Worm (Caenorhabditis elegans) whole organism, L3 larva: ENCODE measurements around the gene K11D12.7.

ENCODE experiments used
- R02D3.7 ChIP-seq: fragments of 150-350 bp; optimal IDR thresholded peaks from 2 replicates; lab custom pipeline; 2014; ENCODE audit warnings: missing biosample characterization, missing genetic modification characterization
- ZK546.5 ChIP-seq: sonication (generic microtip); optimal IDR thresholded peaks from 2 replicates; lab custom pipeline; 2017; ENCODE audit warnings: missing biosample characterization, missing genetic modification characterization
- aly-2 ChIP-seq: fragments of 150-350 bp; optimal IDR thresholded peaks from 2 replicates; lab custom pipeline; 2014; ENCODE audit warnings: missing biosample characterization, missing genetic modification characterization
- ama-1 ChIP-seq: fragments of 150-350 bp; optimal IDR thresholded peaks from 2 replicates; lab custom pipeline; 2018
- ceh-16 ChIP-seq: sonication (generic microtip); optimal IDR thresholded peaks from 2 replicates; lab custom pipeline; 2017; ENCODE audit warnings: missing biosample characterization, missing genetic modification characterization
- ceh-28 ChIP-seq: fragments of 150-350 bp; optimal IDR thresholded peaks from 2 replicates; lab custom pipeline; 2014; ENCODE audit warnings: missing biosample characterization, missing genetic modification reagents, missing genetic modification characterization
- ceh-82 ChIP-seq: fragments of 150-350 bp; optimal IDR thresholded peaks from 2 replicates; lab custom pipeline; 2014; ENCODE audit warnings: missing biosample characterization, missing genetic modification characterization
- ceh-9 ChIP-seq: sonication (generic microtip); optimal IDR thresholded peaks from 2 replicates; lab custom pipeline; 2018; ENCODE audit warnings: missing biosample characterization, missing genetic modification characterization
- daf-12 ChIP-seq: fragments of 150-350 bp; optimal IDR thresholded peaks from 2 replicates; lab custom pipeline; 2014; ENCODE audit warnings: missing biosample characterization, missing genetic modification reagents, missing genetic modification characterization
- egl-27 ChIP-seq: sonication (generic microtip); optimal IDR thresholded peaks from 4 replicates; lab custom pipeline; 2017; ENCODE audit warnings: missing biosample characterization, missing genetic modification reagents, missing genetic modification characterization
- egl-5 ChIP-seq: fragments of 150-350 bp; optimal IDR thresholded peaks from 2 replicates; lab custom pipeline; 2017; ENCODE audit warnings: missing biosample characterization, missing genetic modification reagents, missing genetic modification characterization, inconsistent platforms
- elt-1 ChIP-seq: fragments of 150-350 bp; optimal IDR thresholded peaks from 2 replicates; lab custom pipeline; 2014; ENCODE audit warnings: missing biosample characterization, missing genetic modification characterization
- elt-2 ChIP-seq: sonication (generic microtip); optimal IDR thresholded peaks from 2 replicates; lab custom pipeline; 2016; ENCODE audit warnings: missing genetic modification reagents, mild to moderate bottlenecking, missing genetic modification characterization, missing compliant biosample characterization
- elt-3 ChIP-seq, 3 experiments: fragments of 150-350 bp in 1 of 3; sonication (generic microtip) in 2 of 3; optimal IDR thresholded peaks; 2 replicates in 2 of 3; 4 replicates in 1 of 3; lab custom pipeline; 2014 to 2017; ENCODE audit warnings: missing biosample characterization in 3 of 3, missing genetic modification characterization in 3 of 3
- eor-1 ChIP-seq, 2 experiments: fragments of 150-350 bp; optimal IDR thresholded peaks; 2 replicates each; lab custom pipeline; 2014 to 2018; ENCODE audit warnings: missing biosample characterization in 2 of 2, missing genetic modification characterization in 2 of 2
- fkh-10 ChIP-seq: sonication (generic microtip); optimal IDR thresholded peaks from 2 replicates; lab custom pipeline; 2017; ENCODE audit warnings: missing biosample characterization, missing genetic modification reagents, missing genetic modification characterization
- fkh-2 ChIP-seq: fragments of 150-350 bp; optimal IDR thresholded peaks from 2 replicates; lab custom pipeline; 2014; ENCODE audit warnings: missing biosample characterization, missing genetic modification reagents, missing genetic modification characterization
- fos-1 ChIP-seq: fragments of 150-350 bp; optimal IDR thresholded peaks from 2 replicates; lab custom pipeline; 2014; ENCODE audit warnings: missing biosample characterization, missing genetic modification characterization
- hmg-11 ChIP-seq: sonication (generic microtip); optimal IDR thresholded peaks from 2 replicates; lab custom pipeline; 2016; ENCODE audit warnings: missing genetic modification characterization, missing compliant biosample characterization
- jun-1 ChIP-seq: fragments of 150-350 bp; optimal IDR thresholded peaks from 2 replicates; lab custom pipeline; 2014; ENCODE audit warnings: missing biosample characterization, missing genetic modification reagents, missing genetic modification characterization
- lin-15B ChIP-seq: fragments of 150-350 bp; optimal IDR thresholded peaks from 2 replicates; lab custom pipeline; 2014; ENCODE audit warnings: missing biosample characterization, missing genetic modification characterization
- lin-39 ChIP-seq: fragments of 150-350 bp; optimal IDR thresholded peaks from 2 replicates; lab custom pipeline; 2018; ENCODE audit warnings: missing biosample characterization, missing genetic modification reagents, missing genetic modification characterization
- lsy-12 ChIP-seq: sonication (generic microtip); optimal IDR thresholded peaks from 2 replicates; lab custom pipeline; 2016; ENCODE audit warnings: mild to moderate bottlenecking, missing genetic modification characterization, missing compliant biosample characterization
- mdl-1 ChIP-seq: fragments of 150-350 bp; optimal IDR thresholded peaks from 2 replicates; lab custom pipeline; 2014; ENCODE audit warnings: missing biosample characterization, missing genetic modification characterization
- mml-1 ChIP-seq: fragments of 150-350 bp; sonication (generic microtip); optimal IDR thresholded peaks from 3 replicates; lab custom pipeline; 2014; ENCODE audit warnings: missing biosample characterization, missing genetic modification characterization
- nfya-1 ChIP-seq: sonication (generic microtip); optimal IDR thresholded peaks from 2 replicates; lab custom pipeline; 2017; ENCODE audit warnings: missing genetic modification characterization, mild to moderate bottlenecking, missing compliant biosample characterization, antibody characterized with exemption, moderate library complexity; ENCODE audit not compliant: insufficient read depth
- nhr-11 ChIP-seq: fragments of 150-350 bp; optimal IDR thresholded peaks from 2 replicates; lab custom pipeline; 2014; ENCODE audit warnings: missing biosample characterization, missing genetic modification characterization
- nhr-12 ChIP-seq: fragments of 150-350 bp; optimal IDR thresholded peaks from 2 replicates; lab custom pipeline; 2014; ENCODE audit warnings: missing biosample characterization, missing genetic modification characterization
- nhr-23 ChIP-seq: fragments of 150-350 bp; optimal IDR thresholded peaks from 2 replicates; lab custom pipeline; 2014; ENCODE audit warnings: missing biosample characterization, missing genetic modification reagents, missing genetic modification characterization
- nhr-237 ChIP-seq: fragments of 150-350 bp; optimal IDR thresholded peaks from 2 replicates; lab custom pipeline; 2014; ENCODE audit warnings: missing biosample characterization, missing genetic modification characterization
- nhr-25 ChIP-seq: sonication (generic microtip); optimal IDR thresholded peaks from 2 replicates; lab custom pipeline; 2017; ENCODE audit warnings: missing biosample characterization, missing genetic modification characterization
- nhr-28 ChIP-seq: fragments of 150-350 bp; optimal IDR thresholded peaks from 2 replicates; lab custom pipeline; 2014; ENCODE audit warnings: missing biosample characterization, missing genetic modification characterization
- nhr-43 ChIP-seq: sonication (generic microtip); optimal IDR thresholded peaks from 2 replicates; lab custom pipeline; 2016; ENCODE audit warnings: mild to moderate bottlenecking, missing genetic modification characterization, missing compliant biosample characterization; ENCODE audit not compliant: poor library complexity, severe bottlenecking
- nhr-67 ChIP-seq: fragments of 150-350 bp; optimal IDR thresholded peaks from 2 replicates; lab custom pipeline; 2014; ENCODE audit warnings: missing biosample characterization, missing genetic modification characterization
- nhr-76 ChIP-seq: fragments of 150-350 bp; sonication (generic microtip); optimal IDR thresholded peaks from 5 replicates; lab custom pipeline; 2014; ENCODE audit warnings: missing biosample characterization, missing genetic modification characterization
- nhr-77 ChIP-seq: fragments of 150-350 bp; optimal IDR thresholded peaks from 2 replicates; lab custom pipeline; 2014; ENCODE audit warnings: missing biosample characterization, missing genetic modification characterization
- pha-4 ChIP-seq: fragments of 150-350 bp; optimal IDR thresholded peaks from 2 replicates; lab custom pipeline; 2014; ENCODE audit warnings: missing biosample characterization, missing genetic modification reagents, missing genetic modification characterization
- pqm-1 ChIP-seq: fragments of 150-350 bp; optimal IDR thresholded peaks from 2 replicates; lab custom pipeline; 2017; ENCODE audit warnings: missing biosample characterization, missing genetic modification characterization, inconsistent platforms
- sea-2 ChIP-seq: fragments of 150-350 bp; sonication (generic microtip); optimal IDR thresholded peaks from 4 replicates; lab custom pipeline; 2014; ENCODE audit warnings: missing biosample characterization, missing genetic modification reagents, missing genetic modification characterization
- skn-1 ChIP-seq: fragments of 150-350 bp; optimal IDR thresholded peaks from 2 replicates; lab custom pipeline; 2014; ENCODE audit warnings: missing biosample characterization, missing genetic modification characterization
- snpc-4 ChIP-seq: fragments of 150-350 bp; optimal IDR thresholded peaks from 2 replicates; lab custom pipeline; 2014; ENCODE audit warnings: missing biosample characterization, missing genetic modification characterization
- tbx-2 ChIP-seq: sonication (generic microtip); optimal IDR thresholded peaks from 2 replicates; lab custom pipeline; 2016; ENCODE audit warnings: mild to moderate bottlenecking, missing genetic modification characterization, missing compliant biosample characterization
- unc-39 ChIP-seq: sonication (generic microtip); optimal IDR thresholded peaks from 4 replicates; lab custom pipeline; 2017; ENCODE audit warnings: missing biosample characterization, missing genetic modification characterization
- unc-62 ChIP-seq: fragments of 150-350 bp; sonication (generic microtip); optimal IDR thresholded peaks from 4 replicates; lab custom pipeline; 2014; ENCODE audit warnings: missing biosample characterization, missing genetic modification reagents, missing genetic modification characterization
- zag-1 ChIP-seq: fragments of 150-350 bp; optimal IDR thresholded peaks from 2 replicates; lab custom pipeline; 2014; ENCODE audit warnings: missing biosample characterization, missing genetic modification characterization
- ztf-11 ChIP-seq: fragments of 150-350 bp; optimal IDR thresholded peaks from 2 replicates; lab custom pipeline; 2014; ENCODE audit warnings: missing biosample characterization, missing genetic modification characterization
- ztf-4 ChIP-seq: fragments of 150-350 bp; optimal IDR thresholded peaks from 2 replicates; lab custom pipeline; 2014; ENCODE audit warnings: missing biosample characterization, missing genetic modification characterization

Gene K11D12.7

DNA sequence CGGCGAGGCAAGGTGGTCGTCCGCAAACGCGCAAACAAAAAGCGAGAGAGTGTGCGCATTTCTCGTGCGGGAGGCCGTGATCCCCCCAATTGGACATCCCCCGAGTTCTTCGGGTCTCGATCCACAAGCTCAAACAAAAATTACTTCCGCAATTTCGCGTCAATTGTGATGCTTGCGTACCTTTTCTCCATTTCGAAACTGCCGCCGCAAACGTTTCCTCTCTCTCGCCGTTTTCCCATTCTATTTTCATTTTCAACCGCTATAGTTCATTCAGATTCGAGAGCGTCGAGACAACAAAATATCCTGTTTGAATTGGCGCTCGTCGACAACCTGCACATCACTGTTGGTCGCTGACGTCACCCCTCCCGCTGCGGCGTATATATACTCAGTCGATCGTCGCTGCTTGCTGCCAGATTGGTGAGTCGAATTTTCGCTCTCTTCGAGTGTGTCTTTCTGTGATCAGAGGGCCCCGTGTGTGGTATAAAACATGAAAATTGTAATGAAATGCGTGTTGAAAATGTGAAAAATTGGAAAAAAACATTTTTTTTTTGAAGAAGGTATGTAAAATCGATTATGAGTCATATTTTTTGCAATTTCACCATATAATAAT is 13.2 kb upstream of the K11D12.7 start, which contains the start of the genes pqn-51 and K11D12.14:
Gene pqn-51, plus strand, starts transcription at position 275 of the 610 bp plus-strand sequence.
Gene K11D12.14, plus strand, starts transcription at position 304 of the 610 bp plus-strand sequence.
- TF ChIP-seq ztf-4 (tag; lab: Kevin White, UChicago), result peak; percentile 43
- peak; percentile 77 for TF ChIP-seq ZK546.5
- TF ChIP-seq ceh-28 (tag; lab: Kevin White, UChicago), result peak; percentile 74
- peak; percentile 85 for TF ChIP-seq elt-2
- TF ChIP-seq nhr-28 (tag; lab: Kevin White, UChicago), result no peak
- no peak for TF ChIP-seq daf-12
- TF ChIP-seq mdl-1, result no peak
- peak; percentile 95 for TF ChIP-seq nfya-1 (tag; lab: Kevin White, UChicago)
- TF ChIP-seq pha-4 (tag; lab: Kevin White, UChicago), result peak; percentile 94
- peak; percentile 88 for TF ChIP-seq nhr-23 (tag; lab: Kevin White, UChicago)
- peak; percentile 91 for TF ChIP-seq sea-2 (GFP tag; lab: Kevin White, UChicago)
- TF ChIP-seq ceh-82 (tag; lab: Kevin White, UChicago), result peak; percentile 61
- TF ChIP-seq unc-39 (tag; lab: Kevin White, UChicago), result no peak
- TF ChIP-seq nhr-43 (tag; lab: Kevin White, UChicago), result peak; percentile 79
- peak; percentile 57 for TF ChIP-seq unc-62 (GFP tag; lab: Kevin White, UChicago)
- TF ChIP-seq fkh-2, result no peak
- TF ChIP-seq nhr-67 (tag; lab: Kevin White, UChicago), result no peak
- peak; percentile 84 for TF ChIP-seq fkh-10 (GFP tag; lab: Kevin White, UChicago)
- TF ChIP-seq nhr-77 (tag; lab: Kevin White, UChicago), result peak; percentile 49
- TF ChIP-seq hmg-11, result peak; percentile 38
- no peak for TF ChIP-seq ceh-9 (tag; lab: Kevin White, UChicago)
- TF ChIP-seq lin-39 (tag; lab: Kevin White, UChicago), result peak; percentile 85
- peak; percentile 77 for TF ChIP-seq lsy-12 (tag; lab: Kevin White, UChicago)
- peak; percentile 90 for TF ChIP-seq lin-15B (tag; lab: Kevin White, UChicago)
- TF ChIP-seq pqm-1 (tag; lab: Kevin White, UChicago), result peak; percentile 81
- no peak for TF ChIP-seq fos-1 (tag; lab: Kevin White, UChicago)
- TF ChIP-seq eor-1 (tag; optimal IDR thresholded peaks at IDR 0.05; lab: Kevin White, UChicago), result peak in 1 of 2 experiments; percentile 27
- no peak for TF ChIP-seq nhr-12 (tag; lab: Kevin White, UChicago)
- no peak for TF ChIP-seq nhr-76 (tag; lab: Kevin White, UChicago)
- peak; percentile 9 for TF ChIP-seq zag-1
- peak; percentile 77 for TF ChIP-seq skn-1 (tag; lab: Kevin White, UChicago)
- peak; percentile 89 for TF ChIP-seq egl-5
- TF ChIP-seq ama-1 (lab: Kevin White, UChicago), result peak; percentile 96
- peak; percentile 85 for TF ChIP-seq tbx-2 (tag; lab: Kevin White, UChicago)
- TF ChIP-seq egl-27 (tag; lab: Kevin White, UChicago), result peak; percentile 26
- peak; percentile 2 for TF ChIP-seq ztf-11 (tag; lab: Kevin White, UChicago)
- TF ChIP-seq aly-2, result no peak
- TF ChIP-seq mml-1 (tag; lab: Kevin White, UChicago), result no peak
- peak; percentile 95 for TF ChIP-seq jun-1 (tag; lab: Kevin White, UChicago)
- peak; percentile 61 for TF ChIP-seq R02D3.7
- TF ChIP-seq snpc-4 (tag; lab: Kevin White, UChicago), result peak; percentile 59
- TF ChIP-seq elt-3 (tag; optimal IDR thresholded peaks at IDR 0.05; lab: Kevin White, UChicago), result peak in 1 of 3 experiments; percentile 12
- TF ChIP-seq nhr-11 (tag; lab: Kevin White, UChicago), result peak; percentile 86
- TF ChIP-seq ceh-16, result no peak
- peak; percentile 94 for TF ChIP-seq nhr-25
- TF ChIP-seq elt-1 (tag; lab: Kevin White, UChicago), result peak; percentile 72
- no peak for TF ChIP-seq nhr-237
